Fruit fly (Drosophila melanogaster): ENCODE data around the gene RpL13A.

Gene RpL13A

DNA sequence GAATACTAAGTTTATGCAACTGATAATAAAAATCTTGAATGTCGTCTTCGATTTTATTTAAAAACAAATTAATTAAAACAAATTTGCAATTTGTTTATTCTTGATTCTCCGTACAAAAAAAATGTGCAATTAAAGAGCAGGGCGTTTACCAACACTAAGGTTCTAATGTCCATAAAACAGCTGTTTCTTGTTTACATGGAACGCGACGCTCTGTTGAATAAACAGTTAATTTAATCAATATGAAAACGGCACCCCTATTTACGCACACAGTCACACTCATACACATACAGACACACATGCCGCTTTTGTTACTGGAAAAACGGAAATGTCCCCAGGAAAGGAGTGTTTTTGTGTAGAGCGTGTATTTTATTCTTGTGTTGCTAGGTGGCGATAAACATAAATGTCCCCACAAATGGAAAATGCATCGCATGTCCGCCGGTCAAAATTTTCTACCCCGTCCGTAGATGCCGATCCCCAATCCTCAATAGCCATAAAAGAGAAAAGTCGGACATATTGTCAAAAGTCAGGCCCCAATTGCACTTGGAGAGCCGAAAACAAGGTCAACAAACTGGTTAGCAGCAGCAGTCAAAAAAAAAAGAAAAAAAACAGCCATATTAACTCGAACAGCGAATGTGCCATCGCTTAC lies 1.2 kb upstream of the RpL13A start (continued):
- TF ChIP-seq Pdp1 (GFP tag; optimal IDR thresholded peaks at IDR 0.05) (peak; percentile 35 to 87), CG17186 (GFP tag; optimal IDR thresholded peaks at IDR 0.05) (peak; percentile 56), shn (GFP tag; optimal IDR thresholded peaks at IDR 0.05) (peak; percentile 52), Hr39 (optimal IDR thresholded peaks at IDR 0.05) (no peak), tup (GFP tag; optimal IDR thresholded peaks at IDR 0.05) (peak; percentile 65), Antp (GFP tag; optimal IDR thresholded peaks at IDR 0.05) (peak; percentile 56), CG31365 (tag; optimal IDR thresholded peaks at IDR 0.05) (peak; percentile 69), Atf-2 (GFP tag; optimal IDR thresholded peaks at IDR 0.05) (peak; percentile 46), knrl (GFP tag; IDR thresholded peaks at IDR 0.05; ENCODE audit: partially characterized antibody) (no peak), ems (GFP tag; optimal IDR thresholded peaks at IDR 0.05) (peak; percentile 33), Lpt (GFP tag; optimal IDR thresholded peaks at IDR 0.05) (no peak), CG3838 (GFP tag; optimal IDR thresholded peaks at IDR 0.05) (peak; percentile 64), sim (GFP tag; IDR thresholded peaks at IDR 0.05) (no peak), gsb (GFP tag; IDR thresholded peaks at IDR 0.05) (no peak), Mes4 (GFP tag; optimal IDR thresholded peaks at IDR 0.05) (peak; percentile 69), dysf (GFP tag; IDR thresholded peaks at IDR 0.05) (no peak), B-H2 (GFP tag; optimal IDR thresholded peaks at IDR 0.05) (peak; percentile 85), CG7987 (GFP tag; optimal IDR thresholded peaks at IDR 0.05) (peak; percentile 90), HmgD (GFP tag; optimal IDR thresholded peaks at IDR 0.05) (peak; percentile 47), CG13123 (GFP tag; optimal IDR thresholded peaks at IDR 0.05) (peak; percentile 87), Gsc (GFP tag; IDR thresholded peaks at IDR 0.05) (no peak), CG6765 (GFP tag; optimal IDR thresholded peaks at IDR 0.05) (peak; percentile 71), stwl (tag; optimal IDR thresholded peaks at IDR 0.05) (peak; percentile 86), CoRest (tag; optimal IDR thresholded peaks at IDR 0.05) (peak; percentile 58), CG1529 (GFP tag; optimal IDR thresholded peaks at IDR 0.05) (peak; percentile 79), Myb (GFP tag; optimal IDR thresholded peaks at IDR 0.05) (peak; percentile 19), NfI (GFP tag; optimal IDR thresholded peaks at IDR 0.05) (peak; percentile 59), CG31224 (GFP tag; IDR thresholded peaks at IDR 0.05) (no peak), ind (GFP tag; optimal IDR thresholded peaks at IDR 0.05) (no peak), HHEX (GFP tag; optimal IDR thresholded peaks at IDR 0.05) (peak; percentile 82), CG10209 (GFP tag; optimal IDR thresholded peaks at IDR 0.05) (peak; percentile 86), H15 (GFP tag; IDR thresholded peaks at IDR 0.05) (no peak), Six4 (GFP tag; optimal IDR thresholded peaks at IDR 0.05) (peak; percentile 67), CG7839 (tag; optimal IDR thresholded peaks at IDR 0.05) (peak; percentile 57), vfl (GFP tag; optimal IDR thresholded peaks at IDR 0.05) (peak; percentile 26), chm (GFP tag; IDR thresholded peaks at IDR 0.05) (no peak), tll (GFP tag; optimal IDR thresholded peaks at IDR 0.05) (peak in 1 of 2 experiments; percentile 49), run (tag; optimal IDR thresholded peaks at IDR 0.05) (peak; percentile 50), CG7372 (GFP tag; IDR thresholded peaks at IDR 0.05) (no peak), dmrt11E (tag; optimal IDR thresholded peaks at IDR 0.05) (peak; percentile 64), CG7556 (GFP tag; optimal IDR thresholded peaks at IDR 0.05) (peak; percentile 68), Med (GFP tag) (peak; percentile 96), CG4617 (GFP tag; optimal IDR thresholded peaks at IDR 0.05; ENCODE audit: borderline replicate concordance) (peak; percentile 45), CG6689 (GFP tag; IDR thresholded peaks at IDR 0.05) (no peak), CG9727 (GFP tag; optimal IDR thresholded peaks at IDR 0.05) (peak; percentile 86), CG17568 (GFP tag; optimal IDR thresholded peaks at IDR 0.05) (peak; percentile 91), Chrac-16 (GFP tag; optimal IDR thresholded peaks at IDR 0.05) (peak; percentile 38), fd64A (GFP tag; optimal IDR thresholded peaks at IDR 0.05) (peak; percentile 86), ash1 (GFP tag; optimal IDR thresholded peaks at IDR 0.05) (peak; percentile 86), CG3163 (GFP tag; optimal IDR thresholded peaks at IDR 0.05) (peak; percentile 64)

All from whole organism, embryonic.